Worm (Caenorhabditis elegans): ENCODE measurements around the gene W07G4.5.

W07G4.5 gene

ce11 chrV:13047574-13048030 is at the start of gene W07G4.5:
Gene W07G4.5 (plus strand): TSS chrV:13047980.
- TF ChIP-seq unc-62 (GFP tag; optimal IDR thresholded peaks at IDR 0.05), result no peak

ce11 chrV:12999559-12999958 is 48.2 kb upstream of the W07G4.5 start, which contains the start of gene far-4:
Gene far-4 (minus strand): TSS chrV:12999659.
- no peak for TF ChIP-seq unc-62 (GFP tag; optimal IDR thresholded peaks at IDR 0.05)

ce11 chrV:13000068-13000467 is 47.7 kb upstream of the W07G4.5 start:
- TF ChIP-seq unc-62 (GFP tag; optimal IDR thresholded peaks at IDR 0.05), result no peak

- no peak for TF ChIP-seq unc-62 (GFP tag; optimal IDR thresholded peaks at IDR 0.05)
Measured at ce11 chrV:13002070-13002469, 45.7 kb upstream of the W07G4.5 start, which contains the start of gene inft-2. Gene inft-2 (plus strand): TSS chrV:13002317.

- no peak for TF ChIP-seq unc-62 (GFP tag; optimal IDR thresholded peaks at IDR 0.05)
Measured at ce11 chrV:13003378-13003777, 44.4 kb upstream of the W07G4.5 start.

ce11 chrV:13004374-13004773 is 43.4 kb upstream of the W07G4.5 start:
- no peak for TF ChIP-seq unc-62 (GFP tag; optimal IDR thresholded peaks at IDR 0.05)

ce11 chrV:13006754-13007153 is 41.0 kb upstream of the W07G4.5 start:
- TF ChIP-seq unc-62 (GFP tag; optimal IDR thresholded peaks at IDR 0.05), result no peak

ce11 chrV:13008825-13009224 is 39.0 kb upstream of the W07G4.5 start, which contains the start of gene F15B9.10:
Gene F15B9.10 (minus strand): TSS chrV:13008925.
- TF ChIP-seq unc-62 (GFP tag; optimal IDR thresholded peaks at IDR 0.05), result no peak

ce11 chrV:13009271-13009670 is 38.5 kb upstream of the W07G4.5 start:
- no peak for TF ChIP-seq unc-62 (GFP tag; optimal IDR thresholded peaks at IDR 0.05)

ce11 chrV:13009843-13010242 is 37.9 kb upstream of the W07G4.5 start:
- no peak for TF ChIP-seq unc-62 (GFP tag; optimal IDR thresholded peaks at IDR 0.05)

- TF ChIP-seq unc-62 (GFP tag; optimal IDR thresholded peaks at IDR 0.05), result no peak
Measured at ce11 chrV:13011904-13012303, 35.9 kb upstream of the W07G4.5 start.

- TF ChIP-seq unc-62 (GFP tag; optimal IDR thresholded peaks at IDR 0.05), result no peak
Measured at ce11 chrV:13013158-13013557, 34.6 kb upstream of the W07G4.5 start, which contains the start of gene try-10. Gene try-10 (minus strand): TSS chrV:13013258.

- no peak for TF ChIP-seq unc-62 (GFP tag; optimal IDR thresholded peaks at IDR 0.05)
Measured at ce11 chrV:13013844-13014243, 33.9 kb upstream of the W07G4.5 start, which contains the start of gene F15B9.6. Gene F15B9.6 (plus strand): TSS chrV:13014144.

ce11 chrV:13018233-13018632 is 29.5 kb upstream of the W07G4.5 start:
- no peak for TF ChIP-seq unc-62 (GFP tag; optimal IDR thresholded peaks at IDR 0.05)

- TF ChIP-seq unc-62 (GFP tag; optimal IDR thresholded peaks at IDR 0.05), result no peak
Measured at ce11 chrV:13018761-13019160, 29.0 kb upstream of the W07G4.5 start, which contains the start of gene fmi-1. Gene fmi-1 (plus strand): TSS chrV:13019061.

ce11 chrV:13020014-13020413 is 27.8 kb upstream of the W07G4.5 start:
- TF ChIP-seq unc-62 (GFP tag; optimal IDR thresholded peaks at IDR 0.05), result no peak

ce11 chrV:13020638-13021037 is 27.1 kb upstream of the W07G4.5 start:
- no peak for TF ChIP-seq unc-62 (GFP tag; optimal IDR thresholded peaks at IDR 0.05)

ce11 chrV:13021540-13021939 is 26.2 kb upstream of the W07G4.5 start:
- TF ChIP-seq unc-62 (GFP tag; optimal IDR thresholded peaks at IDR 0.05), result no peak
